Worm (Caenorhabditis elegans) whole organism, mixed stage, embryonic: Measurements from ENCODE around the gene gss-1.

Experiments used
- blmp-1 ChIP-seq: fragments of 150-350 bp; optimal IDR thresholded peaks from 2 replicates; lab custom pipeline; 2014; ENCODE audit warnings: missing biosample characterization, missing genetic modification characterization
- ceh-43 ChIP-seq: fragments of 200-800 bp; sonication (Bioruptor generic); optimal IDR thresholded peaks from 2 replicates; lab custom pipeline; 2018; ENCODE audit warnings: mild to moderate bottlenecking, missing genetic modification characterization, moderate library complexity, missing compliant biosample characterization
- elt-3 ChIP-seq: fragments of 150-350 bp; optimal IDR thresholded peaks from 2 replicates; lab custom pipeline; 2014; ENCODE audit warnings: missing biosample characterization, missing genetic modification characterization
- lsy-2 ChIP-seq: fragments of 150-350 bp; optimal IDR thresholded peaks from 2 replicates; lab custom pipeline; 2014; ENCODE audit warnings: missing biosample characterization, missing genetic modification characterization
- mls-2 ChIP-seq: sonication (generic microtip); optimal IDR thresholded peaks from 2 replicates; lab custom pipeline; 2016; ENCODE audit warnings: mild to moderate bottlenecking, missing genetic modification characterization, moderate library complexity, missing compliant biosample characterization
- nhr-12 ChIP-seq: fragments of 150-350 bp; optimal IDR thresholded peaks from 2 replicates; lab custom pipeline; 2014; ENCODE audit warnings: missing biosample characterization, missing genetic modification characterization
- nhr-237 ChIP-seq: fragments of 150-350 bp; optimal IDR thresholded peaks from 2 replicates; lab custom pipeline; 2014; ENCODE audit warnings: missing biosample characterization, missing genetic modification characterization
- nhr-76 ChIP-seq: sonication (generic microtip); optimal IDR thresholded peaks from 2 replicates; lab custom pipeline; 2017; ENCODE audit warnings: missing biosample characterization, missing genetic modification characterization
- pha-4 ChIP-seq: fragments of 150-350 bp; optimal IDR thresholded peaks from 2 replicates; lab custom pipeline; 2018; ENCODE audit warnings: missing biosample characterization, missing genetic modification reagents, missing genetic modification characterization
- snpc-4 ChIP-seq: fragments of 150-350 bp; optimal IDR thresholded peaks from 2 replicates; lab custom pipeline; 2014; ENCODE audit warnings: missing biosample characterization, missing genetic modification characterization
- unc-62 ChIP-seq: fragments of 150-350 bp; optimal IDR thresholded peaks from 2 replicates; lab custom pipeline; 2014; ENCODE audit warnings: missing biosample characterization, missing genetic modification reagents, missing genetic modification characterization

DNA sequence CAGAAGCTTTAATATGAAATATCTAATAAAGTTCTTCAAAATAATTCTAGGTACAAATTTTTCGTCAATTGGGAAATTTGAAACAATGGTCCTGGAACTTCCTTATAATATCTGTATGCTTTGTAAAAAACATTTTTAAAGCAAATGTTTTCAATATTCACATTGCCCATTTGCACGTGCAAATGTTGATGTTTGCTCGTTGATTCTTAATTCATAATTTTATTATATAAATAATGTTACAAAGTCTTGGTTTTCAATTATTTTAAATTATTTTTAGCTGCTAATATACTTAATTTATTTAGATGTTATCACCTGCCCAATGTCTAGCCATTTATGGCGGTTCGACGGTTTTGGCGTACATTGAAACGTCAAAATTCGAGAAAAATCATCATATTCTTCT, 5.7 kb upstream of the gss-1 start, which contains the start of gene M176.11:
- TF ChIP-seq snpc-4 (tag; lab: Kevin White, UChicago) (no peak), nhr-76 (tag; lab: Kevin White, UChicago) (no peak), lsy-2 (tag; lab: Kevin White, UChicago) (no peak), blmp-1 (no peak), mls-2 (no peak), pha-4 (tag; lab: Kevin White, UChicago) (no peak), unc-62 (GFP tag; lab: Kevin White, UChicago) (no peak), nhr-12 (tag; lab: Kevin White, UChicago) (no peak), elt-3 (tag; lab: Kevin White, UChicago) (no peak), nhr-237 (tag; lab: Kevin White, UChicago) (no peak), ceh-43 (no peak)
